Worm (Caenorhabditis elegans) whole organism, L3 larva: ENCODE results near the gene C51E3.6.

Experiments
- ZK546.5 ChIP-seq: sonication (generic microtip); optimal IDR thresholded peaks from 2 replicates; lab custom pipeline; 2017; ENCODE audit warnings: missing biosample characterization, missing genetic modification characterization
- aly-2 ChIP-seq: fragments of 150-350 bp; optimal IDR thresholded peaks from 2 replicates; lab custom pipeline; 2014; ENCODE audit warnings: missing biosample characterization, missing genetic modification characterization
- ama-1 ChIP-seq: fragments of 150-350 bp; optimal IDR thresholded peaks from 2 replicates; lab custom pipeline; 2018
- ceh-28 ChIP-seq: fragments of 150-350 bp; optimal IDR thresholded peaks from 2 replicates; lab custom pipeline; 2014; ENCODE audit warnings: missing biosample characterization, missing genetic modification reagents, missing genetic modification characterization
- ceh-82 ChIP-seq: fragments of 150-350 bp; optimal IDR thresholded peaks from 2 replicates; lab custom pipeline; 2014; ENCODE audit warnings: missing biosample characterization, missing genetic modification characterization
- ceh-9 ChIP-seq: sonication (generic microtip); optimal IDR thresholded peaks from 2 replicates; lab custom pipeline; 2018; ENCODE audit warnings: missing biosample characterization, missing genetic modification characterization
- egl-27 ChIP-seq: sonication (generic microtip); optimal IDR thresholded peaks from 4 replicates; lab custom pipeline; 2017; ENCODE audit warnings: missing biosample characterization, missing genetic modification reagents, missing genetic modification characterization
- egl-5 ChIP-seq: fragments of 150-350 bp; optimal IDR thresholded peaks from 2 replicates; lab custom pipeline; 2017; ENCODE audit warnings: missing biosample characterization, missing genetic modification reagents, missing genetic modification characterization, inconsistent platforms
- elt-1 ChIP-seq: fragments of 150-350 bp; optimal IDR thresholded peaks from 2 replicates; lab custom pipeline; 2014; ENCODE audit warnings: missing biosample characterization, missing genetic modification characterization
- elt-2 ChIP-seq: sonication (generic microtip); optimal IDR thresholded peaks from 2 replicates; lab custom pipeline; 2016; ENCODE audit warnings: missing genetic modification reagents, mild to moderate bottlenecking, missing genetic modification characterization, missing compliant biosample characterization
- elt-3 ChIP-seq, 3 experiments: fragments of 150-350 bp in 1 of 3; sonication (generic microtip) in 2 of 3; optimal IDR thresholded peaks; 2 replicates in 2 of 3; 4 replicates in 1 of 3; lab custom pipeline; 2014 to 2017; ENCODE audit warnings: missing biosample characterization in 3 of 3, missing genetic modification characterization in 3 of 3
- fkh-10 ChIP-seq: sonication (generic microtip); optimal IDR thresholded peaks from 2 replicates; lab custom pipeline; 2017; ENCODE audit warnings: missing biosample characterization, missing genetic modification reagents, missing genetic modification characterization
- fkh-2 ChIP-seq: fragments of 150-350 bp; optimal IDR thresholded peaks from 2 replicates; lab custom pipeline; 2014; ENCODE audit warnings: missing biosample characterization, missing genetic modification reagents, missing genetic modification characterization
- fos-1 ChIP-seq: fragments of 150-350 bp; optimal IDR thresholded peaks from 2 replicates; lab custom pipeline; 2014; ENCODE audit warnings: missing biosample characterization, missing genetic modification characterization
- hmg-11 ChIP-seq: sonication (generic microtip); optimal IDR thresholded peaks from 2 replicates; lab custom pipeline; 2016; ENCODE audit warnings: missing genetic modification characterization, missing compliant biosample characterization
- jun-1 ChIP-seq: fragments of 150-350 bp; optimal IDR thresholded peaks from 2 replicates; lab custom pipeline; 2014; ENCODE audit warnings: missing biosample characterization, missing genetic modification reagents, missing genetic modification characterization
- lin-15B ChIP-seq: fragments of 150-350 bp; optimal IDR thresholded peaks from 2 replicates; lab custom pipeline; 2014; ENCODE audit warnings: missing biosample characterization, missing genetic modification characterization
- lin-39 ChIP-seq: fragments of 150-350 bp; optimal IDR thresholded peaks from 2 replicates; lab custom pipeline; 2018; ENCODE audit warnings: missing biosample characterization, missing genetic modification reagents, missing genetic modification characterization
- nfya-1 ChIP-seq: sonication (generic microtip); optimal IDR thresholded peaks from 2 replicates; lab custom pipeline; 2017; ENCODE audit warnings: missing genetic modification characterization, mild to moderate bottlenecking, missing compliant biosample characterization, antibody characterized with exemption, moderate library complexity; ENCODE audit not compliant: insufficient read depth
- nhr-237 ChIP-seq: fragments of 150-350 bp; optimal IDR thresholded peaks from 2 replicates; lab custom pipeline; 2014; ENCODE audit warnings: missing biosample characterization, missing genetic modification characterization
- nhr-25 ChIP-seq: sonication (generic microtip); optimal IDR thresholded peaks from 2 replicates; lab custom pipeline; 2017; ENCODE audit warnings: missing biosample characterization, missing genetic modification characterization
- nhr-28 ChIP-seq: fragments of 150-350 bp; optimal IDR thresholded peaks from 2 replicates; lab custom pipeline; 2014; ENCODE audit warnings: missing biosample characterization, missing genetic modification characterization
- nhr-43 ChIP-seq: sonication (generic microtip); optimal IDR thresholded peaks from 2 replicates; lab custom pipeline; 2016; ENCODE audit warnings: mild to moderate bottlenecking, missing genetic modification characterization, missing compliant biosample characterization; ENCODE audit not compliant: poor library complexity, severe bottlenecking
- nhr-67 ChIP-seq: fragments of 150-350 bp; optimal IDR thresholded peaks from 2 replicates; lab custom pipeline; 2014; ENCODE audit warnings: missing biosample characterization, missing genetic modification characterization
- nhr-77 ChIP-seq: fragments of 150-350 bp; optimal IDR thresholded peaks from 2 replicates; lab custom pipeline; 2014; ENCODE audit warnings: missing biosample characterization, missing genetic modification characterization
- pha-4 ChIP-seq: fragments of 150-350 bp; optimal IDR thresholded peaks from 2 replicates; lab custom pipeline; 2014; ENCODE audit warnings: missing biosample characterization, missing genetic modification reagents, missing genetic modification characterization
- sea-2 ChIP-seq: fragments of 150-350 bp; sonication (generic microtip); optimal IDR thresholded peaks from 4 replicates; lab custom pipeline; 2014; ENCODE audit warnings: missing biosample characterization, missing genetic modification reagents, missing genetic modification characterization
- snpc-4 ChIP-seq: fragments of 150-350 bp; optimal IDR thresholded peaks from 2 replicates; lab custom pipeline; 2014; ENCODE audit warnings: missing biosample characterization, missing genetic modification characterization
- tbx-2 ChIP-seq: sonication (generic microtip); optimal IDR thresholded peaks from 2 replicates; lab custom pipeline; 2016; ENCODE audit warnings: mild to moderate bottlenecking, missing genetic modification characterization, missing compliant biosample characterization
- unc-39 ChIP-seq: sonication (generic microtip); optimal IDR thresholded peaks from 4 replicates; lab custom pipeline; 2017; ENCODE audit warnings: missing biosample characterization, missing genetic modification characterization
- unc-62 ChIP-seq: fragments of 150-350 bp; sonication (generic microtip); optimal IDR thresholded peaks from 4 replicates; lab custom pipeline; 2014; ENCODE audit warnings: missing biosample characterization, missing genetic modification reagents, missing genetic modification characterization
- zag-1 ChIP-seq: fragments of 150-350 bp; optimal IDR thresholded peaks from 2 replicates; lab custom pipeline; 2014; ENCODE audit warnings: missing biosample characterization, missing genetic modification characterization
- ztf-11 ChIP-seq: fragments of 150-350 bp; optimal IDR thresholded peaks from 2 replicates; lab custom pipeline; 2014; ENCODE audit warnings: missing biosample characterization, missing genetic modification characterization
- ztf-4 ChIP-seq: fragments of 150-350 bp; optimal IDR thresholded peaks from 2 replicates; lab custom pipeline; 2014; ENCODE audit warnings: missing biosample characterization, missing genetic modification characterization

C51E3.6 gene

DNA sequence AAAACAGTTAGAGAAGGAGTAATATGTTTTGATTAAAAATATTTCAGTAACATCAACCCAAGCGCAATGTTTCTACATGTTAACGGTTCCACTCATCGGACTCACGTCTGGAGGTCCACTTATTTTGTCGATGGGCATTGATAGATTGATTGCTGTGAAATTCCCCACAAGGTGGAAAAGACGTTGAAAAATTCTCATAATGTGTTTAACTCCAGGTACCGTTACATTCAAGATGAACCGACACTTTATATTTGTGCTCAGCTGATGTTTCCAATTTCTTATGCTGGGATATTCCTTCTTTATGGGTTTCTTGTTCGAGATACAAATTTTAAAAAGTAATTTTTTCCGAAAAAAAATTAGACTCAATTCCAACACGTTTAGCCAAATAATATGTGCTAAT lies 13.2 kb downstream of the C51E3.6 start:
- TF ChIP-seq ztf-11 (no peak), zag-1 (tag; lab: Kevin White, UChicago) (no peak), hmg-11 (tag; lab: Kevin White, UChicago) (no peak), ceh-9 (tag; lab: Kevin White, UChicago) (no peak), aly-2 (tag; lab: Kevin White, UChicago) (no peak), nfya-1 (no peak)

ce11 chrV:10152278-10152677 lies 14.0 kb downstream of the C51E3.6 start, which contains the start of gene srsx-28:
Gene srsx-28 (plus strand): TSS chrV:10152578.
- TF ChIP-seq elt-1: no peak
- no peak for TF ChIP-seq nhr-67
- no peak for TF ChIP-seq ceh-28
- no peak for TF ChIP-seq nhr-43 (tag; lab: Kevin White, UChicago)
- TF ChIP-seq lin-15B (tag; lab: Kevin White, UChicago): no peak
- no peak for TF ChIP-seq ceh-82 (tag; lab: Kevin White, UChicago)
- no peak for TF ChIP-seq pha-4 (tag; lab: Kevin White, UChicago)
- TF ChIP-seq elt-2 (tag; lab: Kevin White, UChicago): no peak
- TF ChIP-seq jun-1 (tag; lab: Kevin White, UChicago): no peak
- no peak for TF ChIP-seq nhr-28 (tag; lab: Kevin White, UChicago)
- TF ChIP-seq ztf-4 (tag; lab: Kevin White, UChicago): no peak
- no peak for TF ChIP-seq tbx-2 (tag; lab: Kevin White, UChicago)
- no peak for TF ChIP-seq unc-62 (GFP tag; lab: Kevin White, UChicago)
- TF ChIP-seq unc-39 (tag; lab: Kevin White, UChicago): no peak
- no peak for TF ChIP-seq sea-2 (GFP tag; lab: Kevin White, UChicago)
- no peak for TF ChIP-seq nhr-77 (tag; lab: Kevin White, UChicago)
- TF ChIP-seq fkh-10: no peak
- no peak for TF ChIP-seq lin-39 (tag; lab: Kevin White, UChicago)
- TF ChIP-seq egl-5: no peak
- no peak for TF ChIP-seq ZK546.5
- TF ChIP-seq, all 47 proteins: peak for 0

ce11 chrV:10149728-10150127 lies 16.5 kb downstream of the C51E3.6 start, which contains the start of gene srsx-27:
Gene srsx-27 (plus strand): TSS chrV:10150028.
- TF ChIP-seq ceh-9 (tag; lab: Kevin White, UChicago): no peak
- no peak for TF ChIP-seq nhr-43 (tag; lab: Kevin White, UChicago)
- no peak for TF ChIP-seq nhr-237 (tag; lab: Kevin White, UChicago)
- TF ChIP-seq fos-1 (tag; lab: Kevin White, UChicago): no peak
- TF ChIP-seq ceh-82 (tag; lab: Kevin White, UChicago): no peak
- no peak for TF ChIP-seq ceh-28
- TF ChIP-seq unc-39 (tag; lab: Kevin White, UChicago): no peak
- no peak for TF ChIP-seq egl-27 (tag; lab: Kevin White, UChicago)
- TF ChIP-seq elt-3 (tag; optimal IDR thresholded peaks at IDR 0.05; lab: Kevin White, UChicago): no peak
- no peak for TF ChIP-seq ama-1
- no peak for TF ChIP-seq ztf-4 (tag; lab: Kevin White, UChicago)
- no peak for TF ChIP-seq hmg-11 (tag; lab: Kevin White, UChicago)
- TF ChIP-seq fkh-10: no peak
- no peak for TF ChIP-seq nhr-28 (tag; lab: Kevin White, UChicago)

- TF ChIP-seq hmg-11 (tag; lab: Kevin White, UChicago) (no peak), nfya-1 (no peak), nhr-237 (tag; lab: Kevin White, UChicago) (no peak), snpc-4 (tag; lab: Kevin White, UChicago) (no peak), pha-4 (tag; lab: Kevin White, UChicago) (no peak), nhr-25 (tag; lab: Kevin White, UChicago) (no peak), ztf-11 (no peak), ceh-28 (no peak)
These were observed 17.9 kb downstream of the C51E3.6 start, which contains the start of gene srsx-26 for ce11 chrV:10148352-10148751. Gene srsx-26 (plus strand): TSS chrV:10148652.

DNA sequence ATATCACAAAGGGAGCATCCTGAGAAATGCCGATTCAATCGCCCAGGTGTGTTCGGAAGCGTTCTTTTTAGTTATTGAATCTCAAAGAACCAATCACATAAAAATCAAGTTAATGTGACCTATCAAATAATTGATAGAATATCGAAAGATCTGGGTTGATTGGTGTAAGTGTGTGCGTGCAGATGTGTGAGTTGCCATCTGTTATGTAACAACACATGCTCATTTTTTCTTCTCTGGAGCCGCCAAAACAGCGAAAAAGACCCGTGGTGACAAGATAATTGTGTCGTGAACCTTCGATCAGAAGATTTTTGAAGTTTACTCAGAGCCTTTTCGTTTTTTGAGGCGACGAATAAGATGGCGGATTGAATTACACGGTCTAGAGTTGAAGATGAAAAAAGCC lies 19.5 kb downstream of the C51E3.6 start:
- TF ChIP-seq egl-5: peak; percentile 81
- peak; percentile 29 for TF ChIP-seq nfya-1
- TF ChIP-seq fkh-2 (tag; lab: Kevin White, UChicago): no peak
